Worm (Caenorhabditis elegans): ENCODE results near the gene C05E11.3.
A peak's percentile ranks its signal among the peaks of the same experiment; 100 is the strongest.

The C05E11.3 gene

DNA sequence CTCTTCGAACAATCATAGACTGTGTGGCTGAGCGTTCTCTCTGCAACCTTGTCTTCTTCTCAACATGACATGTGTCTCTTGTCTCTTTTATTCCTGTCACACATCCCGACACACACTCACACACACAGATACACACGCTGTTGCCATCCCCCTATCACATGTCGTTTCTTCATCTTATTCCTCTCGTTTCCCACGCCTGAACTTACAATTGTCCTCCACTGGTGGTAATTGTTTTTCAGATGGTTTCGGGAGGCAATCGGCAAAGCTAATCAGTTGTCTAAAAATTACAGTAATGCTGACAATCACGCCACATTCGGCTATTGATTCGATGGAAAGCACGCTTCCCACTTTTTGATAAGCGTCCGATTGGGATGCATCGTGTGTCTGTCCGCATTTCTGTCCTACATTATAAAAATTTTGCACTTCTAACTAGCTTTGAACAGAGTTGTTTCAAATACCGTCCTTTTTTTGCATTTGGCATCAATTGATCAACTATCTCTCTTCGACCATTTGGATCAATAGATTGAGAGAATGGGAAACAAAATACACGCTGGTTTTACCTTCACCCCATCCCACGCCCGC is 45.8 kb upstream of the C05E11.3 start, which contains the start of gene nhr-35:
nhr-35 (plus strand) TSS at position 532 of the 582 bp plus-strand sequence.
- no peak for TF ChIP-seq pax-3 (tag; optimal IDR thresholded peaks at IDR 0.05)
- no peak for TF ChIP-seq C34B4.2 (tag; optimal IDR thresholded peaks at IDR 0.05)
- peak; percentile 95 for TF ChIP-seq lin-14 (GFP tag; optimal IDR thresholded peaks at IDR 0.05)
- TF ChIP-seq mep-1 (tag; optimal IDR thresholded peaks at IDR 0.05): peak; percentile 53
- TF ChIP-seq xbp-1 (tag; optimal IDR thresholded peaks at IDR 0.05): peak; percentile 84
- TF ChIP-seq C16A3.4 (tag; optimal IDR thresholded peaks at IDR 0.05): peak; percentile 59
- TF ChIP-seq dpl-1 (GFP tag; optimal IDR thresholded peaks at IDR 0.05): peak in 1 of 3 experiments; percentile 17
- TF ChIP-seq snpc-4 (tag; optimal IDR thresholded peaks at IDR 0.05): no peak
- no peak for TF ChIP-seq egl-27 (tag; optimal IDR thresholded peaks at IDR 0.05)
- peak; percentile 97 for TF ChIP-seq nhr-20 (tag; optimal IDR thresholded peaks at IDR 0.05)
- TF ChIP-seq Y116A8C.19 (tag; optimal IDR thresholded peaks at IDR 0.05; ENCODE audit: borderline replicate concordance): no peak
- TF ChIP-seq blmp-1 (tag; optimal IDR thresholded peaks at IDR 0.05): peak; percentile 66
- TF ChIP-seq egl-13 (tag; optimal IDR thresholded peaks at IDR 0.05): no peak
- TF ChIP-seq hlh-4 (tag; optimal IDR thresholded peaks at IDR 0.05): no peak
- peak; percentile 37 to 62 for TF ChIP-seq lsy-2 (tag; optimal IDR thresholded peaks at IDR 0.05)
- TF ChIP-seq hlh-17 (GFP tag; optimal IDR thresholded peaks at IDR 0.05; ENCODE audit: borderline replicate concordance): no peak
- TF ChIP-seq elt-2 (tag; optimal IDR thresholded peaks at IDR 0.05): peak; percentile 85
- TF ChIP-seq mdl-1 (tag; optimal IDR thresholded peaks at IDR 0.05): peak in 1 of 2 experiments; percentile 93
- TF ChIP-seq jun-1 (tag; optimal IDR thresholded peaks at IDR 0.05): peak; percentile 72
- peak in 1 of 2 experiments; percentile 82 for TF ChIP-seq lin-35 (GFP tag; optimal IDR thresholded peaks at IDR 0.05)
- no peak for TF ChIP-seq unc-62 (GFP tag; optimal IDR thresholded peaks at IDR 0.05)
- TF ChIP-seq unc-130 (tag; optimal IDR thresholded peaks at IDR 0.05): peak; percentile 94
- TF ChIP-seq irx-1 (tag; optimal IDR thresholded peaks at IDR 0.05): peak; percentile 50
- TF ChIP-seq ama-1 (optimal IDR thresholded peaks at IDR 0.05): peak; percentile 29
- peak; percentile 75 for TF ChIP-seq nhr-19 (GFP tag; conservative IDR thresholded peaks at IDR 0.05)
- peak; percentile 29 for TF ChIP-seq nhr-47 (tag; optimal IDR thresholded peaks at IDR 0.05)
- TF ChIP-seq unc-98 (GFP tag; IDR thresholded peaks at IDR 0.05): no peak
- peak in 1 of 2 experiments; percentile 15 for TF ChIP-seq efl-1 (optimal IDR thresholded peaks at IDR 0.05)
- TF ChIP-seq efl-1 (GFP tag; optimal IDR thresholded peaks at IDR 0.05 in 1 of 2): peak; percentile 11 to 55
- TF ChIP-seq snu-23 (GFP tag; optimal IDR thresholded peaks at IDR 0.05): peak; percentile 87
- no peak for TF ChIP-seq ceh-88 (GFP tag; IDR thresholded peaks at IDR 0.05)
- no peak for TF ChIP-seq ceh-63 (GFP tag; optimal IDR thresholded peaks at IDR 0.05)
- TF ChIP-seq fkh-8 (tag; optimal IDR thresholded peaks at IDR 0.05): no peak
- peak; percentile 66 for TF ChIP-seq tbx-2 (tag; optimal IDR thresholded peaks at IDR 0.05)
- peak; percentile 59 for TF ChIP-seq ztf-4 (tag; optimal IDR thresholded peaks at IDR 0.05)
- peak; percentile 92 for TF ChIP-seq nhr-85 (tag)
- TF ChIP-seq sup-37 (GFP tag; optimal IDR thresholded peaks at IDR 0.05): peak; percentile 3
- TF ChIP-seq nhr-11 (tag; optimal IDR thresholded peaks at IDR 0.05): peak; percentile 23
- peak; percentile 66 for TF ChIP-seq nhr-90 (tag; optimal IDR thresholded peaks at IDR 0.05; ENCODE audit: poor library complexity)
- no peak for TF ChIP-seq pqm-1 (tag; optimal IDR thresholded peaks at IDR 0.05)
- TF ChIP-seq nhr-71 (tag; optimal IDR thresholded peaks at IDR 0.05): peak; percentile 79
- TF ChIP-seq swsn-7 (tag; optimal IDR thresholded peaks at IDR 0.05): peak; percentile 26
- TF ChIP-seq fos-1 (tag; optimal IDR thresholded peaks at IDR 0.05): no peak
- peak; percentile 72 for TF ChIP-seq rnt-1 (tag; optimal IDR thresholded peaks at IDR 0.05)
- TF ChIP-seq elt-3 (tag; optimal IDR thresholded peaks at IDR 0.05): peak in 5 of 6 experiments; percentile 27 to 84 (median 74)

Data from whole organism, L1 larva.